Worm (Caenorhabditis elegans): Measurements from ENCODE around the gene his-63.

Gene his-63

DNA sequence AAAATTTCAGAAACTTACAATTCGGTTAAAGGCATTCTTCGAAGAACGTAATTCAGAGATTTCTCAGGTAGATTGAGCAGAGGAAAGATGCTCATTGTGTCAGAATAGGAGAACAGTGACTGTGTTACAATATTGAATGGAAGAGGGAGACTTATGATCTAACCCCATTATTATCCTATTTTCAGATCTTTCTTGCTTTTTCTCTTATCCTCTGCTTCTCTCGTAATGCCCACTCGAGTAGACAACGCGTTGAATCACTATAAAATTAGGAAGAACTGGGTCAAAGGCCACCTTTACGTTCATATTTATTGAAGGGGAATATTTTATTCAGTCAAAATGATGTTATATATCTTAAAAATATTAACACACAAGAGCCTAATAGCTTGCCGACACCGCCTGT lies 27.4 kb downstream of the his-63 start, which contains the start of gene fbxb-76:
TSS of gene fbxb-76 (minus strand) at position 101 of the 400 bp plus-strand sequence.
- TF ChIP-seq dmd-8 (GFP tag; IDR thresholded peaks at IDR 0.05) (no peak), Y75B8A.6 (GFP tag; IDR thresholded peaks at IDR 0.05) (no peak), arid-1 (GFP tag; conservative IDR thresholded peaks at IDR 0.05) (no peak), rbr-2 (tag; optimal IDR thresholded peaks at IDR 0.05) (no peak), mes-2 (tag; optimal IDR thresholded peaks at IDR 0.05; ENCODE audit: poor library complexity, severe bottlenecking) (no peak), vab-7 (GFP tag; IDR thresholded peaks at IDR 0.05) (no peak), attf-4 (tag; optimal IDR thresholded peaks at IDR 0.05) (no peak), skn-1 (tag; optimal IDR thresholded peaks at IDR 0.05) (no peak), ama-1 (optimal IDR thresholded peaks at IDR 0.05) (no peak), dpl-1 (GFP tag; optimal IDR thresholded peaks at IDR 0.05) (no peak), nhr-10 (tag; optimal IDR thresholded peaks at IDR 0.05) (no peak), Y5F2A.4 (GFP tag; optimal IDR thresholded peaks at IDR 0.05) (no peak), unc-130 (GFP tag; optimal IDR thresholded peaks at IDR 0.05) (no peak), nhr-25 (tag; optimal IDR thresholded peaks at IDR 0.05; ENCODE audit: borderline replicate concordance, insufficient read depth) (no peak), duxl-1 (tag; optimal IDR thresholded peaks at IDR 0.05; ENCODE audit: poor library complexity) (no peak), daf-16 (GFP tag; optimal IDR thresholded peaks at IDR 0.05) (no peak), daf-16 (tag; optimal IDR thresholded peaks at IDR 0.05) (no peak), madf-5 (GFP tag; IDR thresholded peaks at IDR 0.05) (no peak)

DNA sequence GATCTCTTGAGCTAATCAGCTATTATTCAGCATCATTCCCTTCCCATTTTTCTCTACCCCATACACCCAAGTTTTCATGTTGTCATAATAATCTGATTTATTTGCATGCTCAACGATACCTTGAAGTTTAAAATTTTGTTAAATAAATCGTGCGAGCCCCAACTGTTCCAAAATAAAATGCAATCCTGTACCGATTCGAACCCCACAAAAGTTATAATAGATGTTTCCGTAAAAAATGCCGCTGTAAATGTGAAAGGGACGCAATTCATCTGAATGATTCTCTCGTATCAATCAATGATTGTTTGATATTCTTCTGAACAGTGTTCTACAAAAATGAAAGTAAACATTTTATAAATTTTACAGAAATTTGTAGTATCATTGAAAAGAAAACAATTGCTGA lies 29.2 kb downstream of the his-63 start:
- TF ChIP-seq unc-39 (tag; optimal IDR thresholded peaks at IDR 0.05) (no peak), madf-5 (GFP tag; IDR thresholded peaks at IDR 0.05) (0 out of 4 replicates have a peak, but pooled peaks of 1 of the 2 experiments have one; percentile 23), nhr-41 (GFP tag; IDR thresholded peaks at IDR 0.05) (no peak), hlh-30 (tag; optimal IDR thresholded peaks at IDR 0.05; ENCODE audit: insufficient read depth) (no peak), lin-38 (GFP tag; IDR thresholded peaks at IDR 0.05) (peak; percentile 59), hmg-1.1 (GFP tag; IDR thresholded peaks at IDR 0.05) (no peak), pqm-1 (tag; optimal IDR thresholded peaks at IDR 0.05) (no peak), nhr-25 (tag; optimal IDR thresholded peaks at IDR 0.05; ENCODE audit: borderline replicate concordance, insufficient read depth) (no peak), nhr-48 (tag; optimal IDR thresholded peaks at IDR 0.05) (no peak), fos-1 (tag; optimal IDR thresholded peaks at IDR 0.05) (no peak), attf-4 (tag; optimal IDR thresholded peaks at IDR 0.05) (no peak), F44E2.7 (GFP tag; IDR thresholded peaks at IDR 0.05) (no peak), T20F7.1 (GFP tag; optimal IDR thresholded peaks at IDR 0.05) (no peak), mdt-29 (GFP tag; IDR thresholded peaks at IDR 0.05) (no peak), snpc-1.2 (GFP tag; IDR thresholded peaks at IDR 0.05) (peak; percentile 71; the same call in 1 of the 2 replicates), sdz-12 (GFP tag; optimal IDR thresholded peaks at IDR 0.05) (no peak), dmd-6 (GFP tag; IDR thresholded peaks at IDR 0.05) (no peak), daf-19 (GFP tag; conservative IDR thresholded peaks at IDR 0.05) (0 out of 2 replicates have a peak, but pooled peaks have one; percentile 12), ceh-32 (tag; optimal IDR thresholded peaks at IDR 0.05; ENCODE audit: poor library complexity) (no peak), Y48G9A.11 (GFP tag; IDR thresholded peaks at IDR 0.05) (0 out of 2 replicates have a peak, but pooled peaks have one; percentile 27), zip-2 (tag; optimal IDR thresholded peaks at IDR 0.05) (no peak), duxl-1 (tag; optimal IDR thresholded peaks at IDR 0.05; ENCODE audit: poor library complexity) (no peak), snpc-4 (tag; optimal IDR thresholded peaks at IDR 0.05) (no peak), dpl-1 (GFP tag; optimal IDR thresholded peaks at IDR 0.05) (no peak), ZK546.5 (tag; optimal IDR thresholded peaks at IDR 0.05) (no peak), ceh-82 (tag; optimal IDR thresholded peaks at IDR 0.05) (no peak), lim-7 (GFP tag; IDR thresholded peaks at IDR 0.05) (no peak; the same call in 1 of the 2 replicates), Y75B8A.6 (GFP tag; IDR thresholded peaks at IDR 0.05) (no peak), pha-4 (GFP tag; IDR thresholded peaks at IDR 0.05) (no peak), pha-4 (tag; optimal IDR thresholded peaks at IDR 0.05) (no peak), skn-1 (tag; optimal IDR thresholded peaks at IDR 0.05) (no peak), ctbp-1 (GFP tag; IDR thresholded peaks at IDR 0.05) (0 out of 2 replicates have a peak, but pooled peaks have one; percentile 36), T26A8.4 (GFP tag; IDR thresholded peaks at IDR 0.05) (no peak), aha-1 (tag) (no peak), daf-8 (GFP tag; IDR thresholded peaks at IDR 0.05) (no peak), spr-1 (tag; optimal IDR thresholded peaks at IDR 0.05) (no peak), nhr-111 (GFP tag; optimal IDR thresholded peaks at IDR 0.05) (no peak), php-3 (GFP tag; IDR thresholded peaks at IDR 0.05) (no peak), unc-130 (GFP tag; optimal IDR thresholded peaks at IDR 0.05) (peak; percentile 45), nhr-6 (tag; optimal IDR thresholded peaks at IDR 0.05) (no peak)

All from whole organism, L4 larva.